Worm (Caenorhabditis elegans) whole organism, L4/young adult: ENCODE measurements around the gene F02D8.4.

ENCODE experiments used
- dao-5 ChIP-seq: sonication (generic microtip); optimal IDR thresholded peaks from 2 replicates; lab custom pipeline; 2016; ENCODE audit warnings: missing genotype, missing genetic modification characterization, moderate library complexity, missing compliant biosample characterization
- him-1 ChIP-seq: sonication (generic microtip); optimal IDR thresholded peaks from 2 replicates; lab custom pipeline; 2016; ENCODE audit warnings: missing genotype, missing genetic modification reagents, missing genetic modification characterization, missing compliant biosample characterization

- no peak for TF ChIP-seq him-1 (tag; lab: Kevin White, UChicago)
- no peak for TF ChIP-seq dao-5
Measured at ce11 chrV:15020229-15020628, 35.5 kb downstream of the F02D8.4 start, which contains the start of gene F14H8.2.
